Fruit fly (Drosophila melanogaster) S2 (cell line): Measurements from ENCODE around the gene ss.
A peak's percentile ranks its signal among the peaks of the same experiment; 100 is the strongest.

Experiments
- CG8478 ChIP-seq: fragments of >200 bp; optimal IDR thresholded peaks from 2 replicates; lab custom pipeline; 2018
- CTCF ChIP-seq, 2 experiments: fragments of >200 bp; optimal IDR thresholded peaks; 2 replicates each; lab custom pipeline; 2018

- peak; percentile 62 for TF ChIP-seq CTCF (optimal IDR thresholded peaks at IDR 0.05; lab: Kevin White, UChicago)
- TF ChIP-seq CG8478 (lab: Kevin White, UChicago): no peak
Observed at dm6 chr3R:16408434-16408833, 4.9 kb upstream of the ss start.
